Fruit fly (Drosophila melanogaster) whole organism, embryonic: ENCODE data around the gene CG3448.

ENCODE experiments used
- Ada2b ChIP-seq: fragments of 200-800 bp; sonication (Bioruptor generic); IDR thresholded peaks from 2 replicates; pipeline ENCODE4 v1.3.6; 2022; ENCODE audit warnings: missing biosample characterization, missing genetic modification characterization
- B-H2 ChIP-seq: fragments of 200-800 bp; sonication (Bioruptor generic); optimal IDR thresholded peaks from 2 replicates; lab custom pipeline; 2018; ENCODE audit warnings: missing biosample characterization, mild to moderate bottlenecking, missing genetic modification characterization
- BtbVII ChIP-seq: fragments of 200-800 bp; sonication (Bioruptor generic); optimal IDR thresholded peaks from 3 replicates; lab custom pipeline; 2017; ENCODE audit warnings: missing biosample characterization, mild to moderate bottlenecking, missing genetic modification characterization
- CG11093 ChIP-seq: fragments of 200-800 bp; sonication (Bioruptor generic); IDR thresholded peaks from 3 replicates; pipeline ENCODE4 v1.3.6; 2022; ENCODE audit warnings: missing biosample characterization, missing genetic modification characterization
- CG12155 ChIP-seq: fragments of 200-800 bp; sonication (Bioruptor generic); optimal IDR thresholded peaks from 3 replicates; lab custom pipeline; 2016; ENCODE audit warnings: missing biosample characterization, missing genetic modification characterization
- CG13287 ChIP-seq: fragments of 200-800 bp; sonication (Bioruptor generic); IDR thresholded peaks from 2 replicates; pipeline ENCODE4 v1.3.6; 2022; ENCODE audit warnings: missing biosample characterization, missing genetic modification characterization; ENCODE audit not compliant: partially characterized antibody
- CG13775 ChIP-seq: fragments of 200-800 bp; sonication (Bioruptor generic); optimal IDR thresholded peaks from 3 replicates; lab custom pipeline; 2017; ENCODE audit warnings: missing biosample characterization, mild to moderate bottlenecking, missing genetic modification characterization
- CG14014 ChIP-seq: fragments of 200-800 bp; sonication (Bioruptor generic); IDR thresholded peaks from 2 replicates; pipeline ENCODE4 v1.3.6; 2022; ENCODE audit warnings: missing biosample characterization, missing genetic modification characterization
- CG14860 ChIP-seq: fragments of 200-800 bp; sonication (Bioruptor generic); IDR thresholded peaks from 3 replicates; pipeline ENCODE4 v1.3.6; 2022; ENCODE audit warnings: missing biosample characterization, missing genetic modification characterization; ENCODE audit not compliant: partially characterized antibody
- CG15269 ChIP-seq: fragments of 200-800 bp; sonication (Bioruptor generic); optimal IDR thresholded peaks from 2 replicates; lab custom pipeline; 2018; ENCODE audit warnings: missing biosample characterization, mild to moderate bottlenecking, missing genetic modification characterization, moderate library complexity
- CG15479 ChIP-seq: fragments of 200-800 bp; sonication (Bioruptor generic); optimal IDR thresholded peaks from 3 replicates; lab custom pipeline; 2019; ENCODE audit warnings: missing biosample characterization, mild to moderate bottlenecking, missing genetic modification characterization, moderate library complexity
- CG15514 ChIP-seq: fragments of 200-800 bp; sonication (Bioruptor generic); optimal IDR thresholded peaks from 3 replicates; lab custom pipeline; 2017; ENCODE audit warnings: missing biosample characterization, missing genetic modification characterization, mild to moderate bottlenecking, moderate library complexity, missing genetic modification reagents
- CG1602 ChIP-seq: fragments of 200-800 bp; sonication (Bioruptor generic); optimal IDR thresholded peaks from 3 replicates; lab custom pipeline; 2016; ENCODE audit warnings: missing biosample characterization, missing genetic modification characterization
- CG17385 ChIP-seq: fragments of 200-800 bp; sonication (Bioruptor generic); optimal IDR thresholded peaks from 3 replicates; lab custom pipeline; 2018; ENCODE audit warnings: missing biosample characterization, mild to moderate bottlenecking, missing genetic modification characterization
- CG34224 ChIP-seq: fragments of 200-800 bp; sonication (Bioruptor generic); IDR thresholded peaks from 3 replicates; pipeline ENCODE4 v1.3.6; 2022; ENCODE audit warnings: missing biosample characterization, missing genetic modification characterization; ENCODE audit not compliant: partially characterized antibody
- CG42726 ChIP-seq: fragments of 200-800 bp; sonication (Bioruptor generic); IDR thresholded peaks from 2 replicates; pipeline ENCODE4 v1.3.6; 2022; ENCODE audit warnings: missing biosample characterization, missing genetic modification characterization; ENCODE audit not compliant: partially characterized antibody
- CG4854 ChIP-seq: fragments of 200-800 bp; sonication (Bioruptor generic); optimal IDR thresholded peaks from 2 replicates; lab custom pipeline; 2016; ENCODE audit warnings: missing biosample characterization, missing genetic modification characterization, inconsistent platforms
- CG6765 ChIP-seq: fragments of 200-800 bp; sonication (Bioruptor generic); optimal IDR thresholded peaks from 3 replicates; lab custom pipeline; 2017; ENCODE audit warnings: missing biosample characterization, mild to moderate bottlenecking, missing genetic modification characterization
- CG8924 ChIP-seq: fragments of 200-800 bp; optimal IDR thresholded peaks from 3 replicates; lab custom pipeline; 2019; ENCODE audit warnings: missing biosample characterization, mild to moderate bottlenecking, missing genetic modification characterization, moderate library complexity
- CG8944 ChIP-seq: fragments of 200-800 bp; sonication (Bioruptor generic); optimal IDR thresholded peaks from 3 replicates; lab custom pipeline; 2016; ENCODE audit warnings: missing biosample characterization, missing genetic modification characterization
- CkIIα-i1 ChIP-seq: fragments of 200-800 bp; sonication (Bioruptor generic); IDR thresholded peaks from 2 replicates; pipeline ENCODE4 v1.3.6; 2022; ENCODE audit warnings: missing biosample characterization, missing genetic modification characterization
- D19A ChIP-seq: fragments of 200-800 bp; optimal IDR thresholded peaks from 3 replicates; lab custom pipeline; 2019; ENCODE audit warnings: missing biosample characterization, mild to moderate bottlenecking, missing genetic modification characterization, moderate library complexity
- Dbx ChIP-seq: fragments of 200-800 bp; sonication (Bioruptor generic); IDR thresholded peaks from 3 replicates; pipeline ENCODE4 v1.3.6; 2022; ENCODE audit warnings: missing biosample characterization, missing genetic modification characterization
- Deaf1 ChIP-seq: fragments of 200-800 bp; optimal IDR thresholded peaks from 3 replicates; lab custom pipeline; 2019; ENCODE audit warnings: missing biosample characterization, mild to moderate bottlenecking, missing genetic modification characterization, moderate library complexity
- Dp ChIP-seq: fragments of 200-800 bp; sonication (Bioruptor generic); optimal IDR thresholded peaks from 2 replicates; lab custom pipeline; 2018; ENCODE audit warnings: missing biosample characterization, mild to moderate bottlenecking, missing genetic modification characterization, moderate library complexity
- Fer3 ChIP-seq: fragments of 200-800 bp; sonication (Bioruptor generic); optimal IDR thresholded peaks from 2 replicates; lab custom pipeline; 2018; ENCODE audit warnings: missing biosample characterization, mild to moderate bottlenecking, missing genetic modification characterization, moderate library complexity
- Hmx ChIP-seq: fragments of 200-800 bp; sonication (Bioruptor generic); optimal IDR thresholded peaks from 2 replicates; lab custom pipeline; 2016; ENCODE audit warnings: missing biosample characterization, missing genetic modification characterization
- Hr51 ChIP-seq, 2 experiments: fragments of 200-800 bp; sonication (Bioruptor generic); optimal IDR thresholded peaks; 2 replicates in 1 of 2; 3 replicates in 1 of 2; lab custom pipeline; 2016 to 2018; ENCODE audit warnings: missing biosample characterization in 2 of 2, missing genetic modification characterization in 2 of 2, mild to moderate bottlenecking in 1 of 2, moderate library complexity in 1 of 2
- MESR4 ChIP-seq: fragments of 200-800 bp; sonication (Bioruptor generic); optimal IDR thresholded peaks from 2 replicates; lab custom pipeline; 2018; ENCODE audit warnings: missing biosample characterization, mild to moderate bottlenecking, missing genetic modification characterization, moderate library complexity
- Scr ChIP-seq: fragments of 200-800 bp; sonication (Bioruptor generic); IDR thresholded peaks from 2 replicates; pipeline ENCODE4 v1.3.6; 2022; ENCODE audit warnings: missing biosample characterization, missing genetic modification characterization; ENCODE audit not compliant: partially characterized antibody
- Six4 ChIP-seq: fragments of 200-800 bp; sonication (Bioruptor generic); optimal IDR thresholded peaks from 2 replicates; lab custom pipeline; 2016; ENCODE audit warnings: missing biosample characterization, missing genetic modification characterization
- Trl ChIP-seq, 3 experiments: fragments of >200 bp in 2 of 3; fragments of 200-800 bp in 1 of 3; sonication (Bioruptor generic) in 1 of 3; optimal IDR thresholded peaks; 2 replicates in 1 of 3; 3 replicates in 2 of 3; lab custom pipeline; 2016 to 2017; ENCODE audit warnings: missing biosample characterization in 1 of 3, missing genetic modification characterization in 1 of 3
- az2 ChIP-seq: fragments of 200-800 bp; sonication (Bioruptor generic); optimal IDR thresholded peaks from 3 replicates; lab custom pipeline; 2016; ENCODE audit warnings: missing biosample characterization, missing genetic modification characterization
- bigmax ChIP-seq: fragments of 200-800 bp; sonication (Bioruptor generic); optimal IDR thresholded peaks from 2 replicates; lab custom pipeline; 2018; ENCODE audit warnings: missing biosample characterization, mild to moderate bottlenecking, missing genetic modification characterization
- bsh ChIP-seq, 2 experiments: fragments of 200-800 bp; sonication (Bioruptor generic); optimal IDR thresholded peaks; 2 replicates each; lab custom pipeline; 2017 to 2018; ENCODE audit warnings: mild to moderate bottlenecking in 2 of 2, missing biosample characterization in 2 of 2, missing genetic modification characterization in 2 of 2, moderate library complexity in 1 of 2
- cas ChIP-seq: fragments of 200-800 bp; sonication (Bioruptor generic); IDR thresholded peaks from 2 replicates; pipeline ENCODE4 v1.3.6; 2022; ENCODE audit warnings: missing biosample characterization, missing genetic modification characterization
- ci ChIP-seq: fragments of 200-800 bp; sonication (Bioruptor generic); IDR thresholded peaks from 3 replicates; pipeline ENCODE4 v1.3.6; 2022; ENCODE audit warnings: missing biosample characterization, missing genetic modification characterization
- cwo ChIP-seq: fragments of 200-800 bp; sonication (Bioruptor generic); optimal IDR thresholded peaks from 3 replicates; lab custom pipeline; 2017; ENCODE audit warnings: missing biosample characterization, missing genetic modification characterization, mild to moderate bottlenecking, moderate library complexity, missing genetic modification reagents
- fu2 ChIP-seq: fragments of 200-800 bp; sonication (Bioruptor generic); optimal IDR thresholded peaks from 2 replicates; lab custom pipeline; 2016; ENCODE audit warnings: missing biosample characterization, missing genetic modification characterization
- gem ChIP-seq: fragments of 200-800 bp; sonication (Bioruptor generic); optimal IDR thresholded peaks from 2 replicates; lab custom pipeline; 2019; ENCODE audit warnings: missing biosample characterization, mild to moderate bottlenecking, missing genetic modification characterization, moderate library complexity
- her ChIP-seq: fragments of 200-800 bp; sonication (Bioruptor generic); optimal IDR thresholded peaks from 2 replicates; lab custom pipeline; 2016; ENCODE audit warnings: missing biosample characterization, missing genetic modification characterization
- jing ChIP-seq: fragments of 200-800 bp; sonication (Bioruptor generic); optimal IDR thresholded peaks from 2 replicates; lab custom pipeline; 2018; ENCODE audit warnings: missing biosample characterization, mild to moderate bottlenecking, missing genetic modification characterization
- nom ChIP-seq: fragments of 200-800 bp; sonication (Bioruptor generic); optimal IDR thresholded peaks from 2 replicates; lab custom pipeline; 2017; ENCODE audit warnings: missing biosample characterization, missing genetic modification characterization, mild to moderate bottlenecking, moderate library complexity, missing genetic modification reagents
- pb ChIP-seq: fragments of 200-800 bp; sonication (Bioruptor generic); optimal IDR thresholded peaks from 3 replicates; lab custom pipeline; 2016; ENCODE audit warnings: missing biosample characterization, missing genetic modification characterization
- sens-2 ChIP-seq: fragments of 200-800 bp; sonication (Bioruptor generic); IDR thresholded peaks from 2 replicates; pipeline ENCODE4 v1.3.6; 2022; ENCODE audit warnings: missing biosample characterization, missing genetic modification characterization
- shn ChIP-seq: fragments of 200-800 bp; sonication (Bioruptor generic); optimal IDR thresholded peaks from 3 replicates; lab custom pipeline; 2016; ENCODE audit warnings: missing biosample characterization, missing genetic modification characterization
- sisA ChIP-seq: fragments of 200-800 bp; sonication (Bioruptor generic); IDR thresholded peaks from 2 replicates; pipeline ENCODE4 v1.3.6; 2022; ENCODE audit warnings: missing biosample characterization, missing genetic modification characterization
- tin ChIP-seq: fragments of 200-800 bp; sonication (Bioruptor generic); optimal IDR thresholded peaks from 3 replicates; lab custom pipeline; 2016; ENCODE audit warnings: missing biosample characterization, missing genetic modification characterization
- zfh2 ChIP-seq: fragments of 200-800 bp; sonication (Bioruptor generic); optimal IDR thresholded peaks from 2 replicates; lab custom pipeline; 2016; ENCODE audit warnings: missing biosample characterization, missing genetic modification characterization

Gene CG3448

dm6 chr3L:9435315-9435714 lies 16.1 kb downstream of the CG3448 start, which contains the start of gene CG42526 (continued):
- TF ChIP-seq Deaf1 (tag; lab: Kevin White, UChicago) (no peak), Trl (optimal IDR thresholded peaks at IDR 0.05; lab: Kevin White, UChicago) (no peak), Trl (GFP tag; optimal IDR thresholded peaks at IDR 0.05; lab: Kevin White, UChicago) (peak; percentile 37), CG42726 (no peak), CG12155 (GFP tag; lab: Kevin White, UChicago) (peak; percentile 58), Scr (GFP tag; lab: Robert Waterston, UW) (peak; percentile 57), jing (GFP tag; lab: Kevin White, UChicago) (no peak), shn (GFP tag; lab: Kevin White, UChicago) (peak; percentile 2), cwo (GFP tag; lab: Kevin White, UChicago) (no peak), CG15514 (GFP tag; lab: Kevin White, UChicago) (peak; percentile 82), CG11093 (GFP tag; lab: Robert Waterston, UW) (no peak), CG14860 (GFP tag; lab: Robert Waterston, UW) (no peak), Ada2b (GFP tag; lab: Robert Waterston, UW) (no peak), BtbVII (GFP tag; lab: Kevin White, UChicago) (no peak), CG15479 (GFP tag; lab: Kevin White, UChicago) (no peak), Dbx (GFP tag; lab: Robert Waterston, UW) (peak; percentile 39; the same call in 1 of the 3 replicates), CG13287 (GFP tag; lab: Robert Waterston, UW) (peak; percentile 83), Dp (peak; percentile 79), CG8944 (GFP tag; lab: Kevin White, UChicago) (peak; percentile 30), CG13775 (GFP tag; lab: Kevin White, UChicago) (peak; percentile 1), Fer3 (tag; lab: Kevin White, UChicago) (no peak), D19A (tag; lab: Kevin White, UChicago) (no peak), CG1602 (GFP tag; lab: Kevin White, UChicago) (peak; percentile 16), fu2 (GFP tag; lab: Kevin White, UChicago) (peak; percentile 6), CG14014 (GFP tag; lab: Robert Waterston, UW) (peak; percentile 73), CG4854 (peak; percentile 34), Hr51 (GFP tag; optimal IDR thresholded peaks at IDR 0.05; lab: Kevin White, UChicago) (peak; percentile 28 to 50), CG8924 (tag; lab: Kevin White, UChicago) (peak; percentile 21), nom (GFP tag; lab: Kevin White, UChicago) (no peak), sens-2 (GFP tag; lab: Robert Waterston, UW) (0 out of 2 replicates have a peak, but pooled peaks have one; percentile 38), pb (peak; percentile 5), her (peak; percentile 45), gem (tag; lab: Kevin White, UChicago) (peak; percentile 52), Six4 (GFP tag; lab: Kevin White, UChicago) (no peak), az2 (peak; percentile 34), bigmax (GFP tag; lab: Kevin White, UChicago) (peak; percentile 41), MESR4 (peak; percentile 22), cas (GFP tag; lab: Robert Waterston, UW) (no peak), bsh (GFP tag; optimal IDR thresholded peaks at IDR 0.05; lab: Kevin White, UChicago) (peak in 1 of 2 experiments; percentile 28), CG17385 (GFP tag; lab: Kevin White, UChicago) (peak; percentile 49), tin (peak; percentile 7), CG34224 (peak; percentile 55; the same call in 2 of the 3 replicates), B-H2 (peak; percentile 19), zfh2 (peak; percentile 63), ci (GFP tag; lab: Robert Waterston, UW) (peak; percentile 70), sisA (no peak), CkIIα-i1 (no peak), CG6765 (GFP tag; lab: Kevin White, UChicago) (no peak), Hmx (GFP tag; lab: Kevin White, UChicago) (peak; percentile 35), CG15269 (peak; percentile 48)
